Worm (Caenorhabditis elegans): ENCODE results near the gene grld-1.

The grld-1 gene

DNA sequence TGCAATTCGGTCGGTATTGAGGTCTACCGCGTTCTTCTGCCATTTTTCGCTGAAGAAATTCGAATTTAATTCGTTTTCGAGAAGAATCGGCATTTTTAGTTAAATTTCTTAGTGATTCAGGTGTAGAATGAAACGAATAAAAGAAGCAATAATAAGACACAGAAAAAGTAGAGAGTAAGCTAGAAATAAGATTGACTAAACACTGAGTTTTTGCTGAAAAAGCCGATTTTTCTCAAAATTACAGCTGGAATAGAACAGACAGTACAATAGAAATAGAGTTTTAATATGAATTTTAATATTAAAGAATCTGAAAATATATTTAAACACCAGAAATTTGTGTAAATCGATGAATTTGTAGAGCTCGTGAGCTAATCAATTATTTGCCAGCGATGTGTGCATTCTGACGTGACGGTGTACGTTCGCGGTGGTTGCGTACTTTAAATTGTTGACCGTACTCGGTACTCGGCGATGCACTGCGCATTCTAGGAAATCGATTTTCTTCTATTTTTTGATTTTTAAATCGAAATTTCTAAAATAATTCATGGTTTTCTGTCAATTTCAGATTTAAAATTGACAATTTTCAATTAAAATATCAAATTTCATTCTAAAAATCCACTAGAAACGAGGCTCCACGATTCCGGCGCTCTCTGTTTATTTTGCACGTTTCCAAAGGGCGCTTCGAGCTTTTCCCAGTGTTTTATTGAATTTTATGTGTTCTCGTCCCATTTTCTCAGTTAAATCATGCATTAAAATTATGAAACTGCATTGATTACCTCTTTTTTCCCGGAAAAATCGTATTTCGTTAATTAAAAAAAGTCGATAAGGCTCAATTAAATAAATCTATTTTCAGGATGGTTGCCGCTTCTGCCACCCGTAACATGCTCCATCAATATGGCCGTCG lies at the start of gene grld-1, which contains the start of gene cox-6C:
TSS of gene grld-1 (minus strand) at position 51 of the 901 bp plus-strand sequence.
TSS of gene cox-6C (plus strand) at position 851 of the 901 bp plus-strand sequence.
- no peak for TF ChIP-seq ets-7 (tag; optimal IDR thresholded peaks at IDR 0.05)
- TF ChIP-seq F13C5.2 (tag; optimal IDR thresholded peaks at IDR 0.05): peak; percentile 68

- TF ChIP-seq hmg-4 (GFP tag; optimal IDR thresholded peaks at IDR 0.05) (peak; percentile 64), sea-1 (GFP tag; conservative IDR thresholded peaks at IDR 0.05) (no peak)
Measured at ce11 chrIV:174115-174514, 48.4 kb upstream of the grld-1 start.

- TF ChIP-seq F13C5.2 (tag; optimal IDR thresholded peaks at IDR 0.05) (no peak), flt-1 (GFP tag; IDR thresholded peaks at IDR 0.05) (0 out of 2 replicates have a peak, but pooled peaks have one; percentile 15), tra-4 (tag; optimal IDR thresholded peaks at IDR 0.05) (no peak), tbx-11 (GFP tag; IDR thresholded peaks at IDR 0.05) (0 out of 2 replicates have a peak, but pooled peaks have one; percentile 33), hnd-1 (tag; optimal IDR thresholded peaks at IDR 0.05) (no peak), B0310.2 (tag; optimal IDR thresholded peaks at IDR 0.05) (peak; percentile 23), ceh-36 (tag; optimal IDR thresholded peaks at IDR 0.05) (no peak), hmg-4 (GFP tag; optimal IDR thresholded peaks at IDR 0.05) (peak; percentile 73), aly-1 (tag; optimal IDR thresholded peaks at IDR 0.05) (peak; percentile 35)
Measured at ce11 chrIV:172990-173389, 47.3 kb upstream of the grld-1 start.

DNA sequence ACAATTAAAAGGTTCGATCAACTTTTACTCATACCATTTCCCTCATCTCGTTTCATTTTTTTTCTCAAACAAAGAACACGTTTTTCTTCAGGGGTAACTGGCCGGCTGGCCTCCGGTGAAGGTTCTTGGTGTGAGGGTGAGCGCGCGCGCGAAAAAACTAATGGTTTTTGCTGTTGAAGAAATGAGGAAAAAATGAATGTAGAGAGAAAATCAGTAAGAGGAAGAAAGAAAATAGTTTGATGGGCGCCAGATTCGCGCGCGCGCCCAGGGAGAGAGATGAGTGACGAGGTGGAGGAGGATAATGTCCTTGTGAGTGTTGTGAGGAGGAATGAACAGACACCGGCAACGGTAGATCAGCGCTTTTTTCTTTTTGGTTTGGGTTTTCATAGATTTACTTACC lies 45.3 kb upstream of the grld-1 start:
- TF ChIP-seq ets-7 (tag; optimal IDR thresholded peaks at IDR 0.05) (no peak), sea-1 (GFP tag; conservative IDR thresholded peaks at IDR 0.05) (no peak), flt-1 (GFP tag; IDR thresholded peaks at IDR 0.05) (no peak)

DNA sequence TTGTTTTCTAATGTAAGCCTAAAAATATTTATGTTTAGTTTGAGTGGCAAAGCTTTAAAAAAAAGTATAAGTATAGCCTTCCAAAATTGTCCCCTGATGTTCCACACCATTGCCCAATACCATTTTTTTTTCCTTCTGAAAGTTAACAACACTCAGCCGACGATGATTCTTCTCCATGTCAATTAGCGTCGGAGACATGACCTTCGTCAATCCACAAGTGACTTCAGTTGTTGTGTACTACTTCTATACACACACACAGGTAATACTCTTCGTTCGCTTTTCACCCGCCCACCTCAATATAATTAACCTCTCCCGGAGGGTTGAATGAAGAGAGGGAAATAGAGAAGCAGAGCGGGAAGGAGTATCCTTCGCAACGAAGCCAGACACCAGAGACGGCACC lies 39.0 kb upstream of the grld-1 start, which contains the start of gene cutl-24:
TSS of gene cutl-24 (plus strand) at position 301 of the 400 bp plus-strand sequence.
- TF ChIP-seq B0310.2 (tag; optimal IDR thresholded peaks at IDR 0.05) (no peak), tbx-37 (GFP tag; conservative IDR thresholded peaks at IDR 0.05) (no peak), pes-1 (GFP tag; IDR thresholded peaks at IDR 0.05) (no peak), hnd-1 (tag; optimal IDR thresholded peaks at IDR 0.05) (no peak), hmbx-1 (tag; optimal IDR thresholded peaks at IDR 0.05) (no peak), ama-1 (optimal IDR thresholded peaks at IDR 0.05) (no peak), ets-7 (tag; optimal IDR thresholded peaks at IDR 0.05) (no peak), flt-1 (GFP tag; IDR thresholded peaks at IDR 0.05) (no peak), tbx-11 (GFP tag; IDR thresholded peaks at IDR 0.05) (no peak)

DNA sequence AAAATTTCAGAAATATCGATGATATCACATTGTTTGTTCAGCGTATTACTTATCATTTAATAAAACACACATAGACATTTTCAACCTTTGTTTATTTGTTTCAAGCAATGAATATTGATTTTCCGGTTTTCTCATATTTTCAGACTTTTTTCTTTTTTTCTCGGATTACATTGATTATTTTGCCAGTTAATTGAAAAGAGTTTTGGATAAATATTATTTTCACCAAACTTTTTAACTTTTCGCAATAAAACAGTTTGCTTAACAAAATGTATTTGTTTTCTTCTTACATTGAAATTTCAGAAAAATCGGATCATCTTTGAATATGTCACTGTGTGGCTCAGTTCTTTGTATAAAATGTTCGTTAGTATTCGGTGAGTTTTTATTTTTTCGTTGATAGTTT lies 36.8 kb upstream of the grld-1 start, which contains the start of gene Y38C1AA.6:
TSS of gene Y38C1AA.6 (plus strand) at position 301 of the 400 bp plus-strand sequence.
- no peak for TF ChIP-seq ceh-36 (tag; optimal IDR thresholded peaks at IDR 0.05)
- TF ChIP-seq hmbx-1 (tag; optimal IDR thresholded peaks at IDR 0.05): no peak
- TF ChIP-seq scrt-1 (GFP tag; IDR thresholded peaks at IDR 0.05): no peak
- TF ChIP-seq tbx-37 (GFP tag; conservative IDR thresholded peaks at IDR 0.05): no peak
- no peak for TF ChIP-seq hnd-1 (tag; optimal IDR thresholded peaks at IDR 0.05)
- TF ChIP-seq pes-1 (GFP tag; IDR thresholded peaks at IDR 0.05): no peak
- no peak for TF ChIP-seq ama-1 (optimal IDR thresholded peaks at IDR 0.05)
- no peak for TF ChIP-seq tbx-11 (GFP tag; IDR thresholded peaks at IDR 0.05)
- no peak for TF ChIP-seq tra-4 (tag; optimal IDR thresholded peaks at IDR 0.05)
- TF ChIP-seq ceh-13 (GFP tag; optimal IDR thresholded peaks at IDR 0.05): no peak
- no peak for TF ChIP-seq B0310.2 (tag; optimal IDR thresholded peaks at IDR 0.05)
- TF ChIP-seq F13C5.2 (tag; optimal IDR thresholded peaks at IDR 0.05): no peak
- no peak for TF ChIP-seq aly-1 (tag; optimal IDR thresholded peaks at IDR 0.05)

DNA sequence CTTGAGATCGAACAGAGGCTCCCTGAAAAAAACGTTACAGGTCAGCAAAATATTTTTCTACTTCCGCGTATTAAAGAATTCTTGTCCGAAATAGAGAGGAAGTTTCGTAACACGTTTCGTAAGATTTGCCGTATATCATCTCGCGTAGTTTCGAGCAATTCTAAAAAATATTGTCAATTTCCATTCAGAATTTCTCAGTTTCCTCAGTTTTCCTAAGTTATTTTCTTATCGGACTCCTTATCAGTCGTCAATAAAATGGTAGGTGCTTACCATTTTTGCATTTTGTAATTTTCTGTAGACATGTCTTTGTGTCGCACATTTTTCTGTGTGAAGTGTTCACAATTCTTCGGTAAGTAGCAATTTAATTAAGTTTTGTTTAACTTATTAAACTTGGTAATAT lies 34.1 kb upstream of the grld-1 start, which contains the start of gene Y38C1AA.19:
TSS of gene Y38C1AA.19 (plus strand) at position 301 of the 400 bp plus-strand sequence.
- TF ChIP-seq sea-1 (GFP tag; conservative IDR thresholded peaks at IDR 0.05): no peak

ce11 chrIV:158662-159061 lies 32.9 kb upstream of the grld-1 start, which contains the start of gene Y38C1AA.7:
TSS of gene Y38C1AA.7 (plus strand) at chrIV:158962.
- no peak for TF ChIP-seq B0310.2 (tag; optimal IDR thresholded peaks at IDR 0.05)
- TF ChIP-seq ets-7 (tag; optimal IDR thresholded peaks at IDR 0.05): no peak
- TF ChIP-seq ceh-36 (tag; optimal IDR thresholded peaks at IDR 0.05): no peak
- no peak for TF ChIP-seq tbx-11 (GFP tag; IDR thresholded peaks at IDR 0.05)
- TF ChIP-seq flt-1 (GFP tag; IDR thresholded peaks at IDR 0.05): no peak
- no peak for TF ChIP-seq hnd-1 (tag; optimal IDR thresholded peaks at IDR 0.05)
- no peak for TF ChIP-seq aly-1 (tag; optimal IDR thresholded peaks at IDR 0.05)
- TF ChIP-seq tbx-37 (GFP tag; conservative IDR thresholded peaks at IDR 0.05): no peak

ce11 chrIV:157809-158208 lies 32.1 kb upstream of the grld-1 start, which contains the start of gene gegf-1:
TSS of gene gegf-1 (minus strand) at chrIV:157909.
- TF ChIP-seq B0310.2 (tag; optimal IDR thresholded peaks at IDR 0.05): no peak
- no peak for TF ChIP-seq tbx-11 (GFP tag; IDR thresholded peaks at IDR 0.05)
- no peak for TF ChIP-seq hnd-1 (tag; optimal IDR thresholded peaks at IDR 0.05)
